Fruit fly (Drosophila melanogaster): Measurements from ENCODE around the gene CG18787.
A peak's percentile ranks its signal among the peaks of the same experiment; 100 is the strongest.

CG18787 gene

DNA sequence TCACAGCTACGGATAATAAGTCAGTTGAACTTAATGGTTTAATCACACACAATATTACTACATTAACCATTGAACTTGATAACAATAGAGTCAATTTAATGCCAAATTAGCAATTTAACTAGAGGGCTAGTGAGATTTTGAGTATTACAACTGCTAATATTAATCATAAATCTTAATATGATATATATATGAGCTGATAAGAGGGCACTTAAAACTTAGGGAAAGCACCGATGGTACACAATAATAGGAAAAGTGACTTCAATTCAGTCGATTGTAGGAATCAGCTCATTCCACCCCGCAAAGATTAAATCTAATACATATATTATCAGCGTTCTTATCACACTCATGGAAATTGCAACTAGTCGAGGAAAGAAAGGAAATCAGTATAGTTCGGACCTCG lies 17.9 kb downstream of the CG18787 start, which contains the start of gene CG16965:
CG16965 (plus strand) TSS at position 382 of the 400 bp plus-strand sequence.
- TF ChIP-seq CG33017 (tag; optimal IDR thresholded peaks at IDR 0.05) (no peak), cic (GFP tag; optimal IDR thresholded peaks at IDR 0.05) (peak; percentile 64)

DNA sequence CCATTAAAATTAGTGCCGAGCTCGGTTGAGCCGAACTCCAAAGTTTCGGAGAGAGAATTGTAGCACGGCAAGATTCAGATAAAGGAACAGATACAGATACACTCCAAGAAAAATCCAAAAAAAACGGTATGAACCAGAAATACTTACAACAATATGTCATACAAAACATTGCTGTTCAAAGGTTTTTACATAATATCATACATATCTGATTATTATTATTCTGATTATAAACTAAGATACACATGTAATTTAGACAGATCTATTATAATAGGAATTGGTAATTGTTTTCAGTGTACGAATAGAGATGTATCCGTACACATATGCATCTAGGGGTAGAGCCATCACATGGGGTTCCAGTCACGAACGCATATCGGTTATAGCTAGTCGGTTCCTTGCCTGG lies 19.1 kb downstream of the CG18787 start:
- no peak for TF ChIP-seq CG14711 (tag; optimal IDR thresholded peaks at IDR 0.05)
- TF ChIP-seq CG11617 (GFP tag; optimal IDR thresholded peaks at IDR 0.05), result no peak
- no peak for TF ChIP-seq Hr96 (GFP tag; optimal IDR thresholded peaks at IDR 0.05)
- TF ChIP-seq CG33017 (tag; optimal IDR thresholded peaks at IDR 0.05), result no peak
- TF ChIP-seq CG7101 (tag; optimal IDR thresholded peaks at IDR 0.05), result no peak
- no peak for TF ChIP-seq pad (GFP tag; optimal IDR thresholded peaks at IDR 0.05)
- TF ChIP-seq CG7045 (GFP tag; optimal IDR thresholded peaks at IDR 0.05), result no peak
- TF ChIP-seq Clk (GFP tag; optimal IDR thresholded peaks at IDR 0.05), result no peak
- TF ChIP-seq toe (GFP tag; optimal IDR thresholded peaks at IDR 0.05), result no peak

DNA sequence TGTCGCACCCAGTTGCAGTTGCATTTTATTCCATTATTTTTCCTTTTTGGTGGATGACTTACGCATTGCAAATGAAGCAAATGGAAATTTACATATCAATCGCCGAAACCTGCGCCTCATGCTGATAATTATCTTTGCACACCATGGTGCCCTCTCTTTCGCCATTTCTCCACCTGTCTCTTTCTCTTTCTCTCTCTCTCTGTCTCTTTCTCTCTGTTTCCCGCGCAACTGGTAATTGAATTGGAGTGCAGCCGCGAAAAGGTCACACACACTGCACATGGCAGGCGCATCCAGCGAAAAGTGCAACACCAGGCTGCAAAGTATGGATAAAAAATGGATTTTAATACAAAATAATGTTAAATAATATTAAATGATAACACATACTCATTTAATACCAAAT lies 21.4 kb downstream of the CG18787 start:
- TF ChIP-seq toe (GFP tag; optimal IDR thresholded peaks at IDR 0.05) (no peak), Mnt (GFP tag; optimal IDR thresholded peaks at IDR 0.05) (no peak), Clk (GFP tag; optimal IDR thresholded peaks at IDR 0.05) (no peak), kay (GFP tag; ENCODE audit: borderline replicate concordance) (no peak), bab1 (GFP tag; optimal IDR thresholded peaks at IDR 0.05) (no peak), Hr96 (GFP tag; optimal IDR thresholded peaks at IDR 0.05) (no peak), tj (GFP tag; optimal IDR thresholded peaks at IDR 0.05) (no peak), CG5204 (GFP tag; optimal IDR thresholded peaks at IDR 0.05) (no peak), CG7101 (tag; optimal IDR thresholded peaks at IDR 0.05) (no peak), CG11617 (GFP tag; optimal IDR thresholded peaks at IDR 0.05) (no peak), ovo (GFP tag; optimal IDR thresholded peaks at IDR 0.05) (no peak), CG12768 (GFP tag; optimal IDR thresholded peaks at IDR 0.05) (no peak), Crg-1 (GFP tag; optimal IDR thresholded peaks at IDR 0.05) (no peak), CG7045 (GFP tag; optimal IDR thresholded peaks at IDR 0.05) (no peak), cic (GFP tag; optimal IDR thresholded peaks at IDR 0.05) (no peak)

DNA sequence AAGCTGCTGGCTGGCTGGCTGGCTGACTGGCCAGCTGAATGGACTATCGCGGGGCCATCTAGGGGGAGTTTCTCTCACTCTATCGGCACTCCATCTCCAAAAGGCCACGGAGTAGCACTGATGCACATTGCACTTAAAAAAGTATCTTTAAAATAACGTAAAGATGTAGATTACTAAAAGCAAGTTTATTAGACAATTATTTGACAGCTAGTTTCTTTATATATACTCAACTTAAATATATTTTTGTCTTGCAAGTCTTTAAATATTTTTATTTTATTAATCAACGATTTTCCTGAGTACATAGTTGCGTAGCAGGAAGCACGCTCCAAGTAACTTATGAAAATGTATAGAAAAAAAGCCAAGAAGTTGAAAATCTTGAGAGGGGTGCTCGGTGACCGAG lies 22.2 kb downstream of the CG18787 start:
- TF ChIP-seq CG14711 (tag; optimal IDR thresholded peaks at IDR 0.05) (no peak), Mnt (GFP tag; optimal IDR thresholded peaks at IDR 0.05) (no peak), CG5204 (GFP tag; optimal IDR thresholded peaks at IDR 0.05) (no peak), cnc (optimal IDR thresholded peaks at IDR 0.05) (no peak), Crg-1 (GFP tag; optimal IDR thresholded peaks at IDR 0.05) (no peak), kay (GFP tag; ENCODE audit: borderline replicate concordance) (no peak), pad (GFP tag; optimal IDR thresholded peaks at IDR 0.05) (no peak), CG7045 (GFP tag; optimal IDR thresholded peaks at IDR 0.05) (no peak), CG12768 (GFP tag; optimal IDR thresholded peaks at IDR 0.05) (no peak), cic (GFP tag; optimal IDR thresholded peaks at IDR 0.05) (no peak), CG7101 (tag; optimal IDR thresholded peaks at IDR 0.05) (no peak), CG1620 (GFP tag; optimal IDR thresholded peaks at IDR 0.05) (no peak), tj (GFP tag; optimal IDR thresholded peaks at IDR 0.05) (no peak)

DNA sequence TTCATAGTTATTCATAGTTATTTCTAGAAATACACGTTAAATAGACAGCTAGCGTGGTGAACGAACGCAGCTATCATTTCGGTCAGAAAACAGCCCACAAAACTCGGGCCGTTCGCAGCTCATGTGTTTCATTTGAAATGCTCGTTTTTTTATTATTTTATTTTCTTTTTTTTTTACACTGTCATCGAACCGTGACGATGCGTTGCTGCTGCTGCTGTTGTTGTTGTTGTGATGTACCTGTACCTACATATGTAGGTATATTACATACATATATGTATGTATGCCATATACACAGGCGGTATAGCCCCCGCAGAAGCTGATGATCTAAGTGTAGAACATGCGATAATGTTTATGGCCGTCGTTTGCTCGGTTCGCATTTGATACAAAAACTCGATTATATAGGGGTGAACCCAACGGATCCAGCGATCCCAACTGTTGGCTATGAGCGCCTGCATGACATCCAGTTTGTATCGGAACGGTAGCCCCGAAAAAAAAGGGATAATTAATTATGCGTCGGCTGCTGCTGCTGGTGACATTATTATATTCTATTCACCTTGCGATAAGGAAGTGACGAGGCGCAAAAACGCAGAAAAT lies 25.9 kb downstream of the CG18787 start:
- TF ChIP-seq toe (GFP tag; optimal IDR thresholded peaks at IDR 0.05), result no peak
- TF ChIP-seq CG1620 (GFP tag; optimal IDR thresholded peaks at IDR 0.05), result no peak
- no peak for TF ChIP-seq kay (GFP tag; ENCODE audit: borderline replicate concordance)
- TF ChIP-seq Hr96 (GFP tag; optimal IDR thresholded peaks at IDR 0.05), result no peak
- TF ChIP-seq cnc (optimal IDR thresholded peaks at IDR 0.05), result no peak
- no peak for TF ChIP-seq ovo (GFP tag; optimal IDR thresholded peaks at IDR 0.05)
- no peak for TF ChIP-seq Crg-1 (GFP tag; optimal IDR thresholded peaks at IDR 0.05)
- TF ChIP-seq CG11617 (GFP tag; optimal IDR thresholded peaks at IDR 0.05), result no peak
- no peak for TF ChIP-seq CG7045 (GFP tag; optimal IDR thresholded peaks at IDR 0.05)

DNA sequence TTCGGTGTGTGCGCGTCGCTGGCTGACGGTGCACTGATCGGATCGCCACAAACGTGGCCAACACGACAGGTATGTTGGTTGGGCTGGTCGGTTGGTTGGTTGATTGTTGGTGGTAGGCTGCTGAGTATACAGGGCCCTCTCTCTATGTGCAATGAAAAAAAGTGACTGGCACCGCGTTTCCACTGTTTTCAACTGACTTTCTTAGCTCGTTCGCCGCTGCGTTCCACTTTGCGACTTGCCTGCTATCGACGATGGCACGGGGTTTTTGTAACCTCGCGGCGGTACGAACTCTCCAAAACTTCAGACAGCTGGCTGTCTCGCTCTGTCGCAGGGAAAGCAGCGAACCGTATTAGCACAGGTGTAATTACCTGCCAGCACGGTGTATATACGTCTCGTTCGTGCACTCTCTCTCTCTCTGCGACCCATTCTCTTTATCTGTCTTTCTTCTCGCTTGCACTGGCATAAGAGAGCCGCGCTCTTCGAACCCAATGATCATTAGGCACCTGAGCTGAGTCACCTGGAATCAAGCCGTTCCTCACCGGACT lies 28.2 kb downstream of the CG18787 start:
- peak; percentile 7 for TF ChIP-seq CG11617 (GFP tag; optimal IDR thresholded peaks at IDR 0.05)
- TF ChIP-seq kay (GFP tag; ENCODE audit: borderline replicate concordance), result peak; percentile 88
- TF ChIP-seq tj (GFP tag; optimal IDR thresholded peaks at IDR 0.05), result peak; percentile 66
- no peak for TF ChIP-seq cnc (optimal IDR thresholded peaks at IDR 0.05)
- TF ChIP-seq toe (GFP tag; optimal IDR thresholded peaks at IDR 0.05), result no peak
- peak; percentile 22 for TF ChIP-seq bab1 (GFP tag; optimal IDR thresholded peaks at IDR 0.05)
- TF ChIP-seq CG7101 (tag; optimal IDR thresholded peaks at IDR 0.05), result peak; percentile 11
- TF ChIP-seq CG1620 (GFP tag; optimal IDR thresholded peaks at IDR 0.05), result no peak
- TF ChIP-seq pad (GFP tag; optimal IDR thresholded peaks at IDR 0.05), result peak; percentile 75
- TF ChIP-seq ovo (GFP tag; optimal IDR thresholded peaks at IDR 0.05), result peak; percentile 9
- TF ChIP-seq cic (GFP tag; optimal IDR thresholded peaks at IDR 0.05), result peak; percentile 8
- TF ChIP-seq CG5204 (GFP tag; optimal IDR thresholded peaks at IDR 0.05), result no peak
- TF ChIP-seq Mnt (GFP tag; optimal IDR thresholded peaks at IDR 0.05), result peak; percentile 64
- no peak for TF ChIP-seq CG14711 (tag; optimal IDR thresholded peaks at IDR 0.05)
- TF ChIP-seq Crg-1 (GFP tag; optimal IDR thresholded peaks at IDR 0.05), result no peak
- TF ChIP-seq CG7045 (GFP tag; optimal IDR thresholded peaks at IDR 0.05), result no peak
- no peak for TF ChIP-seq Hr96 (GFP tag; optimal IDR thresholded peaks at IDR 0.05)
- TF ChIP-seq Clk (GFP tag; optimal IDR thresholded peaks at IDR 0.05), result no peak
- peak; percentile 45 for TF ChIP-seq CG33017 (tag; optimal IDR thresholded peaks at IDR 0.05)
- no peak for TF ChIP-seq CG12768 (GFP tag; optimal IDR thresholded peaks at IDR 0.05)
